Fruit fly (Drosophila melanogaster) whole organism, wandering third instar larva: ENCODE data around the gene CG45488.

ENCODE experiments used
- Myc ChIP-seq: fragments of >200 bp; optimal IDR thresholded peaks from 2 replicates; lab custom pipeline; 2017
- h ChIP-seq: fragments of 200-800 bp; sonication (Bioruptor generic); optimal IDR thresholded peaks from 3 replicates; lab custom pipeline; 2016; ENCODE audit warnings: missing biosample characterization, mild to moderate bottlenecking, missing genetic modification characterization
- pan ChIP-seq: fragments of >200 bp; optimal IDR thresholded peaks from 2 replicates; lab custom pipeline; 2017
- psq ChIP-seq: fragments of 200-800 bp; sonication (Bioruptor generic); optimal IDR thresholded peaks from 3 replicates; lab custom pipeline; 2017; ENCODE audit warnings: missing biosample characterization, mild to moderate bottlenecking, missing genetic modification characterization, moderate library complexity
- sage ChIP-seq: fragments of 200-800 bp; sonication (Bioruptor generic); optimal IDR thresholded peaks from 2 replicates; lab custom pipeline; 2016; ENCODE audit warnings: missing biosample characterization, mild to moderate bottlenecking, missing genetic modification characterization
- usp ChIP-seq: fragments of >200 bp; optimal IDR thresholded peaks from 2 replicates; lab custom pipeline; 2017; ENCODE audit warnings: missing biosample characterization, missing genetic modification characterization

- TF ChIP-seq pan (lab: Kevin White, UChicago) (no peak), Myc (lab: Kevin White, UChicago) (no peak), usp (GFP tag; lab: Kevin White, UChicago) (no peak), h (peak; percentile 33), psq (GFP tag; lab: Kevin White, UChicago) (peak; percentile 32), sage (GFP tag; lab: Kevin White, UChicago) (no peak)
These were observed 44.0 kb upstream of the CG45488 start for dm6 chrX:19964215-19964614.
